Fruit fly (Drosophila melanogaster): ENCODE results near the gene Cdk12.

Gene Cdk12

dm6 chr3L:21533270-21533948 is 17.3 kb downstream of the Cdk12 start, which contains the start of gene Mkrn1 (continued):
- TF ChIP-seq trh (GFP tag; optimal IDR thresholded peaks at IDR 0.05) (no peak), Ets65A (GFP tag) (peak; percentile 34), CG6854 (GFP tag; optimal IDR thresholded peaks at IDR 0.05) (no peak), CG3995 (GFP tag; optimal IDR thresholded peaks at IDR 0.05) (peak; percentile 43), bbx (GFP tag; IDR thresholded peaks at IDR 0.05; ENCODE audit: partially characterized antibody) (peak; percentile 77), slou (GFP tag; optimal IDR thresholded peaks at IDR 0.05) (no peak), CG10654 (GFP tag; optimal IDR thresholded peaks at IDR 0.05) (no peak), CG2116 (GFP tag; optimal IDR thresholded peaks at IDR 0.05) (peak; percentile 9), fru (optimal IDR thresholded peaks at IDR 0.05) (no peak), Bgb (GFP tag; IDR thresholded peaks at IDR 0.05; ENCODE audit: partially characterized antibody) (peak; percentile 84), tll (GFP tag; optimal IDR thresholded peaks at IDR 0.05) (no peak), CG1792 (GFP tag; optimal IDR thresholded peaks at IDR 0.05) (no peak), CG10366 (GFP tag; IDR thresholded peaks at IDR 0.05) (no peak), pum (GFP tag; optimal IDR thresholded peaks at IDR 0.05) (no peak), en (GFP tag; optimal IDR thresholded peaks at IDR 0.05) (no peak), Lim3 (GFP tag; IDR thresholded peaks at IDR 0.05) (no peak), tup (GFP tag; optimal IDR thresholded peaks at IDR 0.05) (no peak), ken (GFP tag; IDR thresholded peaks at IDR 0.05) (no peak), NFAT (GFP tag; IDR thresholded peaks at IDR 0.05) (no peak), Scr (GFP tag; IDR thresholded peaks at IDR 0.05; ENCODE audit: partially characterized antibody) (peak; percentile 76), gem (tag; optimal IDR thresholded peaks at IDR 0.05) (no peak), CG12155 (GFP tag; optimal IDR thresholded peaks at IDR 0.05) (no peak), corto (GFP tag; optimal IDR thresholded peaks at IDR 0.05) (no peak), CG33213 (GFP tag; optimal IDR thresholded peaks at IDR 0.05) (peak; percentile 66), scrt (GFP tag; optimal IDR thresholded peaks at IDR 0.05) (no peak), Aef1 (GFP tag; IDR thresholded peaks at IDR 0.05) (no peak), jing (GFP tag; optimal IDR thresholded peaks at IDR 0.05) (no peak), CG4820 (GFP tag; optimal IDR thresholded peaks at IDR 0.05) (no peak), onecut (GFP tag; IDR thresholded peaks at IDR 0.05) (no peak), CG7357 (GFP tag; IDR thresholded peaks at IDR 0.05) (no peak), eyg (GFP tag; optimal IDR thresholded peaks at IDR 0.05) (no peak), tgo (GFP tag; IDR thresholded peaks at IDR 0.05) (no peak), CG5245 (GFP tag; optimal IDR thresholded peaks at IDR 0.05) (no peak), so (GFP tag; IDR thresholded peaks at IDR 0.05) (no peak), CG9797 (GFP tag; optimal IDR thresholded peaks at IDR 0.05) (peak; percentile 81), CG2712 (tag; optimal IDR thresholded peaks at IDR 0.05) (peak; percentile 65), btn (GFP tag; optimal IDR thresholded peaks at IDR 0.05) (no peak), E2f1 (GFP tag; IDR thresholded peaks at IDR 0.05) (no peak), knrl (GFP tag; IDR thresholded peaks at IDR 0.05; ENCODE audit: partially characterized antibody) (peak; percentile 58; the same call in 2 of the 3 replicates), D19B (GFP tag; optimal IDR thresholded peaks at IDR 0.05) (peak; percentile 88), CG31224 (GFP tag; IDR thresholded peaks at IDR 0.05) (no peak), CG5953 (GFP tag; IDR thresholded peaks at IDR 0.05) (no peak), CG9932 (GFP tag; IDR thresholded peaks at IDR 0.05) (no peak), CG15073 (GFP tag; optimal IDR thresholded peaks at IDR 0.05) (no peak), Hr3 (GFP tag; optimal IDR thresholded peaks at IDR 0.05) (no peak), CG10267 (tag; optimal IDR thresholded peaks at IDR 0.05) (peak; percentile 47), Chrac-16 (GFP tag; optimal IDR thresholded peaks at IDR 0.05) (no peak), CG6791 (GFP tag; IDR thresholded peaks at IDR 0.05; ENCODE audit: partially characterized antibody) (peak; percentile 94), lov (optimal IDR thresholded peaks at IDR 0.05) (no peak), lov (GFP tag; IDR thresholded peaks at IDR 0.05) (no peak), CG33557 (GFP tag; optimal IDR thresholded peaks at IDR 0.05) (no peak), CG11560 (tag; IDR thresholded peaks at IDR 0.05) (no peak)

All from whole organism, embryonic.